Worm (Caenorhabditis elegans) whole organism, L4 larva: ENCODE data around the gene cnt-1.

Source experiments
- F10B5.3 ChIP-seq: sonication (generic microtip); optimal IDR thresholded peaks from 2 replicates; lab custom pipeline; 2016; ENCODE audit warnings: mild to moderate bottlenecking, missing genetic modification characterization, missing compliant biosample characterization
- F37D6.2 ChIP-seq: sonication (generic microtip); optimal IDR thresholded peaks from 2 replicates; lab custom pipeline; 2016; ENCODE audit warnings: mild to moderate bottlenecking, missing genetic modification characterization, missing compliant biosample characterization
- T20F7.1 ChIP-seq: fragments of 200-800 bp; sonication (Bioruptor generic); optimal IDR thresholded peaks from 2 replicates; lab custom pipeline; 2018; ENCODE audit warnings: mild to moderate bottlenecking, missing genetic modification characterization, missing compliant biosample characterization
- T26A8.4 ChIP-seq: fragments of 200-800 bp; sonication (Bioruptor generic); IDR thresholded peaks from 2 replicates; pipeline ENCODE4 v1.3.6; 2022; ENCODE audit warnings: missing genetic modification characterization, missing compliant biosample characterization
- Y5F2A.4 ChIP-seq: fragments of 200-800 bp; sonication (Bioruptor generic); optimal IDR thresholded peaks from 2 replicates; lab custom pipeline; 2018; ENCODE audit warnings: mild to moderate bottlenecking, missing genetic modification characterization, missing compliant biosample characterization
- aha-1 ChIP-seq: fragments of 150-350 bp; peaks from one replicate; lab custom pipeline; 2014; ENCODE audit warnings: missing biosample characterization, missing genetic modification characterization
- aly-2 ChIP-seq: sonication (generic microtip); optimal IDR thresholded peaks from 2 replicates; lab custom pipeline; 2018; ENCODE audit warnings: missing biosample characterization, missing genetic modification characterization
- ama-1 ChIP-seq: fragments of 150-350 bp; optimal IDR thresholded peaks from 2 replicates; lab custom pipeline; 2014; ENCODE audit warnings: inconsistent platforms, mixed read lengths
- arid-1 ChIP-seq: fragments of 200-800 bp; sonication (Bioruptor generic); conservative IDR thresholded peaks from 2 replicates; pipeline ENCODE4 v1.3.6; 2022; ENCODE audit warnings: missing genetic modification reagents, missing genetic modification characterization, missing compliant biosample characterization
- ceh-28 ChIP-seq: fragments of 150-350 bp; optimal IDR thresholded peaks from 2 replicates; lab custom pipeline; 2014; ENCODE audit warnings: missing biosample characterization, missing genetic modification reagents, missing genetic modification characterization
- ceh-82 ChIP-seq: sonication (generic microtip); optimal IDR thresholded peaks from 2 replicates; lab custom pipeline; 2017; ENCODE audit warnings: missing biosample characterization, missing genetic modification characterization
- daf-16 ChIP-seq, 3 experiments: sonication (generic microtip); optimal IDR thresholded peaks; 2 replicates each; lab custom pipeline; 2016 to 2017; ENCODE audit warnings: missing genetic modification characterization in 3 of 3, missing genetic modification reagents in 3 of 3, mild to moderate bottlenecking in 2 of 3, missing compliant biosample characterization in 2 of 3, missing biosample characterization in 1 of 3, moderate library complexity in 1 of 3
- daf-8 ChIP-seq: fragments of 200-800 bp; sonication (Bioruptor generic); IDR thresholded peaks from 2 replicates; pipeline ENCODE4 v1.3.6; 2022; ENCODE audit warnings: missing genetic modification characterization, missing compliant biosample characterization
- dmd-6 ChIP-seq: fragments of 200-800 bp; sonication (Bioruptor generic); IDR thresholded peaks from 2 replicates; pipeline ENCODE4 v1.3.6; 2022; ENCODE audit warnings: missing genetic modification reagents, missing genetic modification characterization, missing compliant biosample characterization
- dmd-8 ChIP-seq: fragments of 200-800 bp; sonication (Bioruptor generic); IDR thresholded peaks from 2 replicates; pipeline ENCODE4 v1.3.6; 2022; ENCODE audit warnings: missing genetic modification characterization, missing compliant biosample characterization
- dmd-9 ChIP-seq: fragments of 200-800 bp; sonication (Bioruptor generic); IDR thresholded peaks from 2 replicates; pipeline ENCODE4 v1.3.6; 2022; ENCODE audit warnings: missing genetic modification reagents, missing genetic modification characterization, missing compliant biosample characterization
- dve-1 ChIP-seq: sonication (generic microtip); optimal IDR thresholded peaks from 2 replicates; lab custom pipeline; 2017; ENCODE audit warnings: antibody characterized with exemption, mild to moderate bottlenecking, missing genetic modification characterization, missing compliant biosample characterization; ENCODE audit not compliant: insufficient read depth
- egl-27 ChIP-seq: sonication (generic microtip); optimal IDR thresholded peaks from 3 replicates; lab custom pipeline; 2017; ENCODE audit warnings: missing biosample characterization, missing genetic modification reagents, missing genetic modification characterization
- fkh-10 ChIP-seq: fragments of 150-350 bp; optimal IDR thresholded peaks from 2 replicates; lab custom pipeline; 2014; ENCODE audit warnings: missing biosample characterization, missing genetic modification reagents, missing genetic modification characterization
- hif-1 ChIP-seq, 2 experiments: sonication (generic microtip); optimal IDR thresholded peaks; 2 replicates each; lab custom pipeline; 2016 to 2017; ENCODE audit warnings: missing compliant biosample characterization in 2 of 2, missing genetic modification characterization in 2 of 2, missing genetic modification reagents in 2 of 2, missing genotype in 2 of 2, mild to moderate bottlenecking in 1 of 2
- hlh-11 ChIP-seq: fragments of 200-800 bp; sonication (Bioruptor generic); optimal IDR thresholded peaks from 2 replicates; lab custom pipeline; 2018; ENCODE audit warnings: mild to moderate bottlenecking, missing genetic modification characterization, missing compliant biosample characterization
- hlh-30 ChIP-seq: sonication (generic microtip); optimal IDR thresholded peaks from 2 replicates; lab custom pipeline; 2017; ENCODE audit warnings: antibody characterized with exemption, mild to moderate bottlenecking, missing genetic modification characterization, missing compliant biosample characterization; ENCODE audit not compliant: insufficient read depth
- hmg-1.1 ChIP-seq: fragments of 200-800 bp; sonication (Bioruptor generic); IDR thresholded peaks from 2 replicates; pipeline ENCODE4 v1.3.6; 2022; ENCODE audit warnings: missing genetic modification reagents, missing genetic modification characterization, missing compliant biosample characterization
- lin-13 ChIP-seq: fragments of 150-350 bp; optimal IDR thresholded peaks from 2 replicates; lab custom pipeline; 2014; ENCODE audit warnings: missing biosample characterization, missing genetic modification reagents, missing genetic modification characterization
- lin-38 ChIP-seq: fragments of 200-800 bp; sonication (Bioruptor generic); IDR thresholded peaks from 2 replicates; pipeline ENCODE4 v1.3.6; 2022; ENCODE audit warnings: missing genetic modification reagents, missing genetic modification characterization, missing compliant biosample characterization
- lin-39 ChIP-seq: fragments of 150-350 bp; optimal IDR thresholded peaks from 2 replicates; lab custom pipeline; 2014; ENCODE audit warnings: missing biosample characterization, missing genetic modification reagents, missing genetic modification characterization
- lsy-2 ChIP-seq, 2 experiments: fragments of 150-350 bp in 1 of 2; sonication (generic microtip) in 1 of 2; optimal IDR thresholded peaks; 2 replicates each; lab custom pipeline; 2014 to 2017; ENCODE audit warnings: missing biosample characterization in 2 of 2, missing genetic modification characterization in 2 of 2
- mdl-1 ChIP-seq, 2 experiments: fragments of 150-350 bp in 1 of 2; sonication (generic microtip) in 1 of 2; optimal IDR thresholded peaks; 2 replicates each; lab custom pipeline; 2014 to 2017; ENCODE audit warnings: missing biosample characterization in 2 of 2, missing genetic modification characterization in 2 of 2
- mep-1 ChIP-seq: fragments of 150-350 bp; sonication (generic microtip); optimal IDR thresholded peaks from 3 replicates; lab custom pipeline; 2014; ENCODE audit warnings: missing biosample characterization, missing genetic modification characterization
- mes-2 ChIP-seq: sonication (generic microtip); optimal IDR thresholded peaks from 2 replicates; lab custom pipeline; 2016; ENCODE audit warnings: missing genotype, mild to moderate bottlenecking, missing genetic modification characterization, missing compliant biosample characterization; ENCODE audit not compliant: poor library complexity, severe bottlenecking
- mxl-2 ChIP-seq: fragments of 200-800 bp; sonication (Bioruptor generic); conservative IDR thresholded peaks from 2 replicates; pipeline ENCODE4 v1.3.6; 2022; ENCODE audit warnings: missing genetic modification reagents, missing genetic modification characterization, missing compliant biosample characterization
- nhr-10 ChIP-seq: fragments of 150-350 bp; optimal IDR thresholded peaks from 2 replicates; lab custom pipeline; 2014; ENCODE audit warnings: missing biosample characterization, missing genetic modification characterization
- nhr-237 ChIP-seq: sonication (generic microtip); optimal IDR thresholded peaks from 2 replicates; lab custom pipeline; 2017; ENCODE audit warnings: missing biosample characterization, missing genetic modification characterization
- nhr-25 ChIP-seq: sonication (generic microtip); optimal IDR thresholded peaks from 2 replicates; lab custom pipeline; 2017; ENCODE audit warnings: missing genetic modification characterization, mild to moderate bottlenecking, missing compliant biosample characterization, antibody characterized with exemption, moderate library complexity, borderline replicate concordance; ENCODE audit not compliant: insufficient read depth
- nhr-28 ChIP-seq: fragments of 150-350 bp; optimal IDR thresholded peaks from 2 replicates; lab custom pipeline; 2014; ENCODE audit warnings: missing biosample characterization, missing genetic modification characterization
- nhr-48 ChIP-seq: sonication (generic microtip); optimal IDR thresholded peaks from 2 replicates; lab custom pipeline; 2016; ENCODE audit warnings: mild to moderate bottlenecking, missing genetic modification characterization, missing compliant biosample characterization
- nhr-6 ChIP-seq: fragments of 150-350 bp; optimal IDR thresholded peaks from 2 replicates; lab custom pipeline; 2014; ENCODE audit warnings: missing biosample characterization, missing genetic modification characterization
- nhr-77 ChIP-seq: fragments of 150-350 bp; optimal IDR thresholded peaks from 2 replicates; lab custom pipeline; 2014; ENCODE audit warnings: missing biosample characterization, missing genetic modification characterization
- pqm-1 ChIP-seq: sonication (generic microtip); optimal IDR thresholded peaks from 2 replicates; lab custom pipeline; 2017; ENCODE audit warnings: missing biosample characterization, missing genetic modification characterization
- rbr-2 ChIP-seq: sonication (generic microtip); optimal IDR thresholded peaks from 2 replicates; lab custom pipeline; 2016; ENCODE audit warnings: missing genotype, missing genetic modification characterization, missing compliant biosample characterization
- spr-1 ChIP-seq: sonication (generic microtip); optimal IDR thresholded peaks from 2 replicates; lab custom pipeline; 2016; ENCODE audit warnings: mild to moderate bottlenecking, missing genetic modification characterization, missing compliant biosample characterization
- unc-130 ChIP-seq: sonication (generic microtip); optimal IDR thresholded peaks from 2 replicates; lab custom pipeline; 2016; ENCODE audit warnings: missing genetic modification reagents, missing genetic modification characterization, missing compliant biosample characterization
- zip-2 ChIP-seq: fragments of 150-350 bp; optimal IDR thresholded peaks from 2 replicates; lab custom pipeline; 2014; ENCODE audit warnings: missing biosample characterization, missing genetic modification characterization
- ztf-11 ChIP-seq: fragments of 150-350 bp; optimal IDR thresholded peaks from 2 replicates; lab custom pipeline; 2014; ENCODE audit warnings: missing biosample characterization, missing genetic modification characterization
- ztf-7 ChIP-seq: fragments of 150-350 bp; optimal IDR thresholded peaks from 2 replicates; lab custom pipeline; 2014; ENCODE audit warnings: missing biosample characterization, missing genetic modification characterization

Gene cnt-1

ce11 chrII:12050607-12051006, 38.1 kb downstream of the cnt-1 start:
- no peak for TF ChIP-seq nhr-237 (tag; lab: Kevin White, UChicago)
- TF ChIP-seq dve-1 (tag; lab: Kevin White, UChicago) = peak; percentile 32
- TF ChIP-seq nhr-28 (tag; lab: Kevin White, UChicago) = peak; percentile 97
- TF ChIP-seq zip-2 (tag; lab: Kevin White, UChicago) = no peak
- TF ChIP-seq hlh-30 (tag; lab: Kevin White, UChicago) = peak; percentile 87
- TF ChIP-seq daf-16 (GFP tag; optimal IDR thresholded peaks at IDR 0.05; lab: Kevin White, UChicago) = no peak
- peak; percentile 26 for TF ChIP-seq daf-16 (tag; optimal IDR thresholded peaks at IDR 0.05; lab: Kevin White, UChicago)
- TF ChIP-seq dmd-6 (GFP tag; lab: Robert Waterston, UW) = peak; percentile 43
- TF ChIP-seq hif-1 (tag; optimal IDR thresholded peaks at IDR 0.05; lab: Kevin White, UChicago) = peak in 1 of 2 experiments; percentile 90
- TF ChIP-seq pqm-1 = no peak
- TF ChIP-seq nhr-25 (tag; lab: Kevin White, UChicago) = peak; percentile 27
- peak; percentile 26 for TF ChIP-seq nhr-6 (tag; lab: Kevin White, UChicago)
- no peak for TF ChIP-seq lin-38 (GFP tag; lab: Robert Waterston, UW)
- peak; percentile 53 for TF ChIP-seq ztf-7 (tag; lab: Kevin White, UChicago)
- TF ChIP-seq lsy-2 (tag; optimal IDR thresholded peaks at IDR 0.05; lab: Kevin White, UChicago) = peak in 1 of 2 experiments; percentile 53
- no peak for TF ChIP-seq F10B5.3 (tag; lab: Kevin White, UChicago)
- TF ChIP-seq T20F7.1 (GFP tag; lab: Kevin White, UChicago) = no peak
- TF ChIP-seq mdl-1 (tag; optimal IDR thresholded peaks at IDR 0.05; lab: Kevin White, UChicago) = peak in 1 of 2 experiments; percentile 84
- no peak for TF ChIP-seq T26A8.4 (GFP tag; lab: Robert Waterston, UW)
- no peak for TF ChIP-seq mxl-2
- peak; percentile 57 for TF ChIP-seq hlh-11 (tag; lab: Kevin White, UChicago)
- TF ChIP-seq, all 104 proteins: peak for 12

DNA sequence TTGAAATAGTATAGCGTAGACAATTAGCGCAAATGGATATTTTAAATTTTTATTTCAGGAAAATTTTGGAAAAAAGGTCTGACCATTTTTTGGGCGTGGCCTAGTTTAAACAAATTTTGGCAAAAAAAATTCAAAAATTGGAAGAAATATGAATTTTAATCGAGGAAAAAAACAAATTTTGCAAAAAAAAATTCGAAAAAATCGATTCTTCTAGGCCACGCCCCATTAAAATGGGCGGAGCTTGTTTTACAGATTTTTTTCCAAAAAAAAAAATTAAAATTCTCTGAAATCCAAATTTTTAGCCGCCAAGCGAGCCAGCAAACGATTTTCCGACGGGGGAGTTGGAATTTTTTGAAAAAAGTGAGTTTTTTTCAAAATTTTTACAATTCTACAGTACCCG, 39.4 kb downstream of the cnt-1 start, which contains the start of gene nadk-2:
TSS of gene nadk-2 (plus strand) at position 301 of the 400 bp plus-strand sequence.
- no peak for TF ChIP-seq spr-1
- no peak for TF ChIP-seq arid-1 (GFP tag; lab: Robert Waterston, UW)
- no peak for TF ChIP-seq Y5F2A.4 (GFP tag; lab: Kevin White, UChicago)
- TF ChIP-seq dmd-8 (GFP tag; lab: Robert Waterston, UW) = no peak
- no peak for TF ChIP-seq ama-1 (lab: Kevin White, UChicago)
- TF ChIP-seq lin-39 (tag; lab: Kevin White, UChicago) = no peak

DNA sequence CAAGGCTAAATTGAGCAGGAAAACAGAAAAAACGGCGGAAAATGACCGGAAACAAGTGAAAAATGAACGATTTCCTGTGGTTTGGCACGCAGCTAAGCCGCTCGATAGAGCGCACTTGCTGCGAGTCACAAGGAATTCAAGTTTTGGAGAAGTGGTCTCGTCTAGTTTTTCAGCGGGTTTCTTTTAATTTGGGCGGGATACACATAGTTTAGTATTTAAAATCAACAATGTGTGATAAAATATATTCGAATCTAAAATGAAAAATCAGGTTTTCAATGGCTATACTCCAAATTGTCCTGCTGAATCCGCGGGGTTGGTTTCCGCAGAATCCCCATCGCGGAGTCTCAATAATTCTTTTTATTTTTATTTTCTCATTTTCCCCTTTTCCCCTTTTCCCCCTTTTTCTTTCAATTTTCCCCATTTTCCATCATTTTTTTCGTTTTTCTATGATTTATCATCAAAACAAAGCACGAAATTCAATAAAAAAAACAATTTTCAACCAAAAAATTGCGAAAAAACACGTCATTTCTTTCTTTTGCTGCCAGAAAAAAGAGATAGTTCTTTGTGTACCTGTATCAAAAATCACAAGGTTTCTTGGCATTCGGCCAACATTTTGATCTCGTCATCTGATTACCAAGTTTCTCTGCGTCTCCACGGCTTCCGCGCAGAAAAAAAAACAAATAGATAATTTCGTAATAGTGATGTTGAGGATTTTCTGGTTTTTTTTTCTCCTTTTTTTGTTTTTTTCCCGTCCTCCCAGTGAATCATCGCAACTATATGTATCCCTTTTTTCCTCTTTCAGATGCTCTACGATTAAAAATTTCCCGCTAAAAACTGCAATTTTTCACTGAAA, 46.3 kb downstream of the cnt-1 start, which contains the start of gene ippk-1:
TSS of gene ippk-1 (plus strand) at position 803 of the 853 bp plus-strand sequence.
- TF ChIP-seq mdl-1 (tag; optimal IDR thresholded peaks at IDR 0.05; lab: Kevin White, UChicago) = peak in 1 of 2 experiments; percentile 22
- TF ChIP-seq rbr-2 (tag; lab: Kevin White, UChicago) = peak; percentile 38
- TF ChIP-seq ztf-11 (tag; lab: Kevin White, UChicago) = no peak
- TF ChIP-seq F37D6.2 (tag; lab: Kevin White, UChicago) = peak; percentile 16
- TF ChIP-seq mep-1 (tag; lab: Kevin White, UChicago) = peak; percentile 30
- peak; percentile 96 for TF ChIP-seq aha-1 (tag; lab: Kevin White, UChicago)
- TF ChIP-seq unc-130 (GFP tag; lab: Kevin White, UChicago) = peak; percentile 34
- no peak for TF ChIP-seq daf-8
- no peak for TF ChIP-seq nhr-77 (tag; lab: Kevin White, UChicago)
- no peak for TF ChIP-seq nhr-6 (tag; lab: Kevin White, UChicago)
- peak; percentile 88 for TF ChIP-seq lin-38 (GFP tag; lab: Robert Waterston, UW)
- 0 out of 2 replicates have a peak, but pooled peaks have one; percentile 16 for TF ChIP-seq dmd-9 (GFP tag; lab: Robert Waterston, UW)
- TF ChIP-seq nhr-48 (tag; lab: Kevin White, UChicago) = peak; percentile 32
- no peak for TF ChIP-seq lin-13 (GFP tag; lab: Kevin White, UChicago)
- TF ChIP-seq ceh-82 (tag; lab: Kevin White, UChicago) = no peak
- TF ChIP-seq T26A8.4 (GFP tag; lab: Robert Waterston, UW) = no peak
- no peak for TF ChIP-seq ceh-28
- TF ChIP-seq fkh-10 = peak; percentile 83
- TF ChIP-seq lsy-2 (tag; optimal IDR thresholded peaks at IDR 0.05; lab: Kevin White, UChicago) = peak in 1 of 2 experiments; percentile 65
- no peak for TF ChIP-seq nhr-10 (tag; lab: Kevin White, UChicago)
- no peak for TF ChIP-seq aly-2 (tag; lab: Kevin White, UChicago)
- peak; percentile 83 for TF ChIP-seq hlh-30 (tag; lab: Kevin White, UChicago)
- no peak for TF ChIP-seq egl-27 (tag; lab: Kevin White, UChicago)
- TF ChIP-seq mes-2 (tag; lab: Kevin White, UChicago) = peak; percentile 62
- peak; percentile 64 for TF ChIP-seq hmg-1.1 (GFP tag; lab: Robert Waterston, UW)
- peak; percentile 64 for TF ChIP-seq hlh-11 (tag; lab: Kevin White, UChicago)
